Comparison of ENCODE assay signal across 2 fruit fly cellular contexts in genomic region chr3L:11414453-11414852, dm6.
TF ChIP-seq lines count a peak whose summit lies in the region.

No protein-coding gene starts in this region.

TF ChIP-seq in whole organism, embryonic, 481 proteins besides CTCF, POLR2A, EP300 and RAD21 (continued from another document):
- TF ChIP-seq en (GFP tag; optimal IDR thresholded peaks at IDR 0.05; lab: Kevin White, UChicago) (no peak), caup (GFP tag; optimal IDR thresholded peaks at IDR 0.05; lab: Kevin White, UChicago; ENCODE audit: severe bottlenecking) (no peak), CG6791 (GFP tag; IDR thresholded peaks at IDR 0.05; lab: Robert Waterston, UW; ENCODE audit: partially characterized antibody) (peak; percentile 66), CG15601 (tag; optimal IDR thresholded peaks at IDR 0.05; lab: Kevin White, UChicago) (peak; percentile 28), lov (optimal IDR thresholded peaks at IDR 0.05; lab: Kevin White, UChicago) (no peak), lov (GFP tag; IDR thresholded peaks at IDR 0.05; lab: Robert Waterston, UW) (no peak), al (GFP tag; IDR thresholded peaks at IDR 0.05; lab: Robert Waterston, UW) (no peak), Ssrp (tag; optimal IDR thresholded peaks at IDR 0.05; lab: Kevin White, UChicago) (peak; percentile 27), CG14710 (tag; optimal IDR thresholded peaks at IDR 0.05; lab: Kevin White, UChicago) (peak; percentile 5), Mes4 (GFP tag; optimal IDR thresholded peaks at IDR 0.05; lab: Kevin White, UChicago) (no peak), CG15011 (GFP tag; optimal IDR thresholded peaks at IDR 0.05; lab: Kevin White, UChicago) (no peak), Oli (tag; optimal IDR thresholded peaks at IDR 0.05; lab: Kevin White, UChicago) (peak; percentile 41), slp2 (GFP tag; optimal IDR thresholded peaks at IDR 0.05; lab: Kevin White, UChicago) (peak; percentile 22), sens (GFP tag; lab: Kevin White, UChicago) (peak; percentile 84), disco-r (GFP tag; optimal IDR thresholded peaks at IDR 0.05; lab: Kevin White, UChicago) (no peak), CG12744 (GFP tag; optimal IDR thresholded peaks at IDR 0.05; lab: Kevin White, UChicago) (peak; percentile 1), CG2116 (GFP tag; optimal IDR thresholded peaks at IDR 0.05; lab: Kevin White, UChicago) (peak; percentile 4), CG11723 (GFP tag; optimal IDR thresholded peaks at IDR 0.05; lab: Kevin White, UChicago) (no peak), Drgx (GFP tag; IDR thresholded peaks at IDR 0.05; lab: Robert Waterston, UW) (peak; percentile 11; the same call in 1 of the 2 replicates), CG16815 (GFP tag; optimal IDR thresholded peaks at IDR 0.05; lab: Kevin White, UChicago) (peak; percentile 37), gfzf (GFP tag; optimal IDR thresholded peaks at IDR 0.05; lab: Kevin White, UChicago) (peak; percentile 7), Deaf1 (tag; optimal IDR thresholded peaks at IDR 0.05; lab: Kevin White, UChicago) (no peak), CG8388 (GFP tag; optimal IDR thresholded peaks at IDR 0.05; lab: Kevin White, UChicago) (peak; percentile 38), nmo (GFP tag; optimal IDR thresholded peaks at IDR 0.05; lab: Kevin White, UChicago) (peak; percentile 47), emc (GFP tag; optimal IDR thresholded peaks at IDR 0.05; lab: Kevin White, UChicago) (no peak), CG11504 (tag; optimal IDR thresholded peaks at IDR 0.05; lab: Kevin White, UChicago) (peak; percentile 28), dan (GFP tag; IDR thresholded peaks at IDR 0.05; lab: Robert Waterston, UW) (0 out of 2 replicates have a peak, but pooled peaks have one; percentile 25), Hr78 (GFP tag; optimal IDR thresholded peaks at IDR 0.05; lab: Kevin White, UChicago) (no peak), dmrt11E (tag; optimal IDR thresholded peaks at IDR 0.05; lab: Kevin White, UChicago) (peak; percentile 61), chn (GFP tag; optimal IDR thresholded peaks at IDR 0.05; lab: Kevin White, UChicago) (peak; percentile 3), CG9609 (GFP tag; optimal IDR thresholded peaks at IDR 0.05; lab: Kevin White, UChicago) (peak; percentile 7), CG4404 (GFP tag; IDR thresholded peaks at IDR 0.05; lab: Robert Waterston, UW) (peak; percentile 29; the same call in 1 of the 2 replicates), D19B (GFP tag; optimal IDR thresholded peaks at IDR 0.05; lab: Kevin White, UChicago) (no peak), Rx (GFP tag; IDR thresholded peaks at IDR 0.05; lab: Robert Waterston, UW) (0 out of 2 replicates have a peak, but pooled peaks have one; percentile 19), CG33557 (GFP tag; optimal IDR thresholded peaks at IDR 0.05; lab: Kevin White, UChicago) (peak; percentile 33), CG7556 (GFP tag; optimal IDR thresholded peaks at IDR 0.05; lab: Kevin White, UChicago) (peak; percentile 6), phol (tag; optimal IDR thresholded peaks at IDR 0.05; lab: Kevin White, UChicago) (peak; percentile 8), eve (GFP tag; optimal IDR thresholded peaks at IDR 0.05; lab: Kevin White, UChicago) (peak in 1 of 2 experiments; percentile 65), chif (GFP tag; optimal IDR thresholded peaks at IDR 0.05; lab: Kevin White, UChicago) (peak in 1 of 2 experiments; percentile 44), Med (GFP tag; lab: Kevin White, UChicago) (peak; percentile 64), CG14965 (GFP tag; optimal IDR thresholded peaks at IDR 0.05; lab: Kevin White, UChicago; ENCODE audit: borderline replicate concordance) (no peak), CG4707 (GFP tag; optimal IDR thresholded peaks at IDR 0.05; lab: Kevin White, UChicago) (peak; percentile 86), CG33213 (GFP tag; optimal IDR thresholded peaks at IDR 0.05; lab: Kevin White, UChicago) (no peak), CG1529 (GFP tag; optimal IDR thresholded peaks at IDR 0.05; lab: Kevin White, UChicago) (peak; percentile 10), Hr51 (GFP tag; optimal IDR thresholded peaks at IDR 0.05; lab: Kevin White, UChicago) (peak in 1 of 2 experiments; percentile 3), CG2712 (tag; optimal IDR thresholded peaks at IDR 0.05; lab: Kevin White, UChicago) (peak; percentile 51), gcm (GFP tag; optimal IDR thresholded peaks at IDR 0.05; lab: Kevin White, UChicago) (peak; percentile 29), Atf-2 (GFP tag; optimal IDR thresholded peaks at IDR 0.05; lab: Kevin White, UChicago) (peak; percentile 15), CG43689 (GFP tag; IDR thresholded peaks at IDR 0.05; lab: Robert Waterston, UW) (0 out of 2 replicates have a peak, but pooled peaks have one; percentile 6), tio (GFP tag; optimal IDR thresholded peaks at IDR 0.05; lab: Kevin White, UChicago) (peak; percentile 39), amos (GFP tag; IDR thresholded peaks at IDR 0.05; lab: Robert Waterston, UW; ENCODE audit: partially characterized antibody) (no peak), CG5953 (GFP tag; IDR thresholded peaks at IDR 0.05; lab: Robert Waterston, UW) (0 out of 2 replicates have a peak, but pooled peaks have one; percentile 28), trh (GFP tag; optimal IDR thresholded peaks at IDR 0.05; lab: Kevin White, UChicago) (no peak), CG12391 (tag; optimal IDR thresholded peaks at IDR 0.05; lab: Kevin White, UChicago) (peak; percentile 24)

TF ChIP-seq in whole organism, prepupa, 60 proteins besides CTCF, POLR2A, EP300 and RAD21 (continued from another document):
- TF ChIP-seq CG16779 (tag; optimal IDR thresholded peaks at IDR 0.05; lab: Kevin White, UChicago) = no peak
- TF ChIP-seq Sox15 (GFP tag; optimal IDR thresholded peaks at IDR 0.05; lab: Kevin White, UChicago) = peak; percentile 36
- TF ChIP-seq eg (GFP tag; IDR thresholded peaks at IDR 0.05; lab: Robert Waterston, UW) = 0 out of 3 replicates have a peak, but pooled peaks have one; percentile 43
- peak; percentile 27 for TF ChIP-seq CG6276 (GFP tag; optimal IDR thresholded peaks at IDR 0.05; lab: Kevin White, UChicago)
- TF ChIP-seq CG3032 (tag; optimal IDR thresholded peaks at IDR 0.05; lab: Kevin White, UChicago) = no peak
- no peak for TF ChIP-seq CG8319 (GFP tag; optimal IDR thresholded peaks at IDR 0.05; lab: Kevin White, UChicago)
- no peak for TF ChIP-seq Hr38 (GFP tag; optimal IDR thresholded peaks at IDR 0.05; lab: Kevin White, UChicago)
- peak in 1 of 2 experiments; percentile 61 for TF ChIP-seq salr (GFP tag; optimal IDR thresholded peaks at IDR 0.05; lab: Kevin White, UChicago)
- peak; percentile 1 for TF ChIP-seq CG6808 (GFP tag; optimal IDR thresholded peaks at IDR 0.05; lab: Kevin White, UChicago)
- peak; percentile 29 for TF ChIP-seq CG34406 (GFP tag; optimal IDR thresholded peaks at IDR 0.05; lab: Kevin White, UChicago)
- TF ChIP-seq Eip78C (GFP tag; lab: Kevin White, UChicago) = peak; percentile 88
- peak; percentile 49 for TF ChIP-seq Met (GFP tag; optimal IDR thresholded peaks at IDR 0.05; lab: Kevin White, UChicago)
- peak; percentile 23 for TF ChIP-seq CG3919 (GFP tag; optimal IDR thresholded peaks at IDR 0.05; lab: Kevin White, UChicago)
- no peak for TF ChIP-seq CG11902 (GFP tag; optimal IDR thresholded peaks at IDR 0.05; lab: Kevin White, UChicago)
- TF ChIP-seq pdm3 (GFP tag; optimal IDR thresholded peaks at IDR 0.05; lab: Kevin White, UChicago) = peak; percentile 58
- peak; percentile 53 for TF ChIP-seq Ets96B (tag; optimal IDR thresholded peaks at IDR 0.05; lab: Kevin White, UChicago)
- peak; percentile 55 for TF ChIP-seq CG31627 (GFP tag; optimal IDR thresholded peaks at IDR 0.05; lab: Kevin White, UChicago)
- TF ChIP-seq spab (GFP tag; optimal IDR thresholded peaks at IDR 0.05; lab: Kevin White, UChicago) = peak; percentile 2
- TF ChIP-seq dac (GFP tag; optimal IDR thresholded peaks at IDR 0.05; lab: Kevin White, UChicago) = peak; percentile 27
- TF ChIP-seq CG8119 (GFP tag; IDR thresholded peaks at IDR 0.05; lab: Robert Waterston, UW) = peak; percentile 64
- no peak for TF ChIP-seq CG6163 (GFP tag; IDR thresholded peaks at IDR 0.05; lab: Robert Waterston, UW)
- TF ChIP-seq Smox (GFP tag; optimal IDR thresholded peaks at IDR 0.05; lab: Kevin White, UChicago) = peak; percentile 44
- peak; percentile 73 for TF ChIP-seq svp (GFP tag; lab: Kevin White, UChicago)
- TF ChIP-seq topi (GFP tag; optimal IDR thresholded peaks at IDR 0.05; lab: Kevin White, UChicago) = peak; percentile 33
- TF ChIP-seq CG32006 (GFP tag; optimal IDR thresholded peaks at IDR 0.05; lab: Kevin White, UChicago) = peak; percentile 74
- peak; percentile 36 for TF ChIP-seq CG11762 (GFP tag; optimal IDR thresholded peaks at IDR 0.05; lab: Kevin White, UChicago; ENCODE audit: insufficient read depth)
- no peak for TF ChIP-seq Gug (GFP tag; IDR thresholded peaks at IDR 0.05; lab: Robert Waterston, UW)
- no peak for TF ChIP-seq ss (GFP tag; optimal IDR thresholded peaks at IDR 0.05; lab: Kevin White, UChicago)
- TF ChIP-seq lz (GFP tag; optimal IDR thresholded peaks at IDR 0.05; lab: Kevin White, UChicago) = peak; percentile 64
- peak; percentile 63 for TF ChIP-seq Sox14 (GFP tag; optimal IDR thresholded peaks at IDR 0.05; lab: Kevin White, UChicago)
- TF ChIP-seq CG15336 (GFP tag; IDR thresholded peaks at IDR 0.05; lab: Robert Waterston, UW) = peak; percentile 40; the same call in 1 of the 2 replicates
